Worm (Caenorhabditis elegans): Measurements from ENCODE around the gene C06C6.7.

The C06C6.7 gene

DNA sequence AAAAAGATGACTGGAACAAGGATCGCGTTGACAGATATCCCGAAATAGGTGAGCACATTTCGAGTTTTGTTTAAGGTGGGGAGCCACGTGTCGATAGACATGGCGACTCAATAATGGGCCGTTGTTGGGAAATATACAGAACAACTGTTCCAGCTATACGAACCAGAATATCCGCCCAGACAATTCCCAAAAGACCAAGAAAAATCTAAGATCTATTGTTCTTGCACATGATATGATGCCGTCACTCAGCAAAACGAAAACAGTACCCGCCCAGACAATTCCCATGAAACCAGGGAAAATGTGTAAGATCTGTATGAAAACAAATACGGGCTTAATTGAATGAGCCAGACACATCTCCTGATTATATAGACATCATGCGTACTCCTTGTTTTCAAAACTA lies 15.6 kb downstream of the C06C6.7 start, which contains the start of gene str-231:
Gene str-231 (minus strand): TSS at position 101 of the 400 bp plus-strand sequence.
- no peak for TF ChIP-seq nhr-47 (tag; optimal IDR thresholded peaks at IDR 0.05)
- TF ChIP-seq nhr-90 (tag; optimal IDR thresholded peaks at IDR 0.05; ENCODE audit: poor library complexity): no peak
- no peak for TF ChIP-seq nhr-85 (tag)
- TF ChIP-seq efl-1 (optimal IDR thresholded peaks at IDR 0.05): no peak
- peak in 1 of 2 experiments; percentile 45 for TF ChIP-seq efl-1 (GFP tag; optimal IDR thresholded peaks at IDR 0.05 in 1 of 2)
- no peak for TF ChIP-seq sox-4 (tag; optimal IDR thresholded peaks at IDR 0.05)
- no peak for TF ChIP-seq C16A3.4 (tag; optimal IDR thresholded peaks at IDR 0.05)
- no peak for TF ChIP-seq skn-1 (tag; optimal IDR thresholded peaks at IDR 0.05)
- TF ChIP-seq fkh-8 (tag; optimal IDR thresholded peaks at IDR 0.05): peak; percentile 38
- TF ChIP-seq vab-15 (tag; optimal IDR thresholded peaks at IDR 0.05): no peak
- no peak for TF ChIP-seq nhr-11 (tag; optimal IDR thresholded peaks at IDR 0.05)
- no peak for TF ChIP-seq swsn-7 (tag; optimal IDR thresholded peaks at IDR 0.05)

DNA sequence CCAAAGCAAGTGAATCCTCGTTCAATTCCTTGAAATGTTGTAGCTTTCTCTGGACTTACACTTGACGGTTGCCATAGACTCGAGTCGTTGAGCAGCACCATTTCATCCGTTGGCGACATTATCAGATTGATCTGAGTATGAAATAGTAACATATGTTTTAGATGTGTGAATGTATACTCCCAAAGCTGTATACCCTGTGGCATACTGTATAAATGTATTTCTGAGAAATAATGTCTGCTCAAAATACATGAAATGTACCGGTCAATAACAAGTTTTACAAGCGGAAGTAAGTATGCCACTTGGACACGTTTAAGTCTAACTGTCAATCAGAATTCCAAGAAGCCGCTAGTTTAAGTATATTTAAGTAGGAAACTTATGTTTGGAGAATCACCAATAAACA lies 17.6 kb downstream of the C06C6.7 start, which contains the start of gene str-233:
Gene str-233 (minus strand): TSS at position 101 of the 400 bp plus-strand sequence.
- no peak for TF ChIP-seq lin-39 (tag; optimal IDR thresholded peaks at IDR 0.05)
- TF ChIP-seq fkh-8 (tag; optimal IDR thresholded peaks at IDR 0.05): no peak
- no peak for TF ChIP-seq zag-1 (tag; optimal IDR thresholded peaks at IDR 0.05)
- no peak for TF ChIP-seq dpl-1 (GFP tag; optimal IDR thresholded peaks at IDR 0.05)
- TF ChIP-seq nhr-237 (tag; optimal IDR thresholded peaks at IDR 0.05): no peak
- TF ChIP-seq mef-2 (tag; optimal IDR thresholded peaks at IDR 0.05): no peak
- no peak for TF ChIP-seq nhr-90 (tag; optimal IDR thresholded peaks at IDR 0.05; ENCODE audit: poor library complexity)
- TF ChIP-seq mab-9 (GFP tag; IDR thresholded peaks at IDR 0.05): no peak
- no peak for TF ChIP-seq ztf-11 (tag; optimal IDR thresholded peaks at IDR 0.05)
- TF ChIP-seq efl-3 (GFP tag; optimal IDR thresholded peaks at IDR 0.05): no peak
- TF ChIP-seq sup-37 (GFP tag; optimal IDR thresholded peaks at IDR 0.05): no peak
- no peak for TF ChIP-seq mdl-1 (tag; optimal IDR thresholded peaks at IDR 0.05)
- no peak for TF ChIP-seq nhr-11 (tag; optimal IDR thresholded peaks at IDR 0.05)
- no peak for TF ChIP-seq nhr-20 (tag; optimal IDR thresholded peaks at IDR 0.05)
- no peak for TF ChIP-seq dsc-1 (tag; optimal IDR thresholded peaks at IDR 0.05)
- TF ChIP-seq efl-1 (optimal IDR thresholded peaks at IDR 0.05): no peak
- no peak for TF ChIP-seq efl-1 (GFP tag; optimal IDR thresholded peaks at IDR 0.05 in 1 of 2)
- no peak for TF ChIP-seq ces-1 (GFP tag; optimal IDR thresholded peaks at IDR 0.05)

DNA sequence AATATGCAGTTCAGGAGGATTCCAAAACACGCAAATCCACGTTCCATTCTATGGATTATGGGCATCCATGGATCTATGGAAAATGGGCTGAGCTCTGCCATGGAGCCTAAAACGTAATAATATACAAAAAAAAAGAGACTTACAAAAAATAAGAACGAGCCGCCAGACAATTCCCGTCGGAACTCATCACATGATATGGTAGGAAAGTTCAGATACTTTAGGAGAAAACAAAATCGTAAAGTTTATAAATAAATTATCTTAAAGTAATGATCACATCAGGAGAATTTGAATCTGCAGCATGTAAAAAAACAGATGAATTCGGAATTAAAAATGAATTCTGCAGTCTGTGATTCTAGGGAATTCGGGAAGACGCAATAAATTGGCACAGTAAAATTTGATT lies 23.7 kb downstream of the C06C6.7 start, which contains the start of gene str-232:
Gene str-232 (minus strand): TSS at position 101 of the 400 bp plus-strand sequence.
- TF ChIP-seq dsc-1 (tag; optimal IDR thresholded peaks at IDR 0.05): no peak
- no peak for TF ChIP-seq rnt-1 (tag; optimal IDR thresholded peaks at IDR 0.05)
- TF ChIP-seq nhr-77 (tag; optimal IDR thresholded peaks at IDR 0.05): no peak
- no peak for TF ChIP-seq pax-3 (tag; optimal IDR thresholded peaks at IDR 0.05)
- no peak for TF ChIP-seq lir-3 (tag; optimal IDR thresholded peaks at IDR 0.05; ENCODE audit: poor library complexity)
- TF ChIP-seq pqm-1 (tag; optimal IDR thresholded peaks at IDR 0.05): no peak
- TF ChIP-seq C34B4.2 (tag; optimal IDR thresholded peaks at IDR 0.05): no peak
- TF ChIP-seq ces-1 (GFP tag; optimal IDR thresholded peaks at IDR 0.05): no peak
- no peak for TF ChIP-seq nhr-237 (tag; optimal IDR thresholded peaks at IDR 0.05)
- no peak for TF ChIP-seq vab-15 (tag; optimal IDR thresholded peaks at IDR 0.05)
- TF ChIP-seq lin-39 (tag; optimal IDR thresholded peaks at IDR 0.05): no peak
- TF ChIP-seq mdl-1 (tag; optimal IDR thresholded peaks at IDR 0.05): no peak
- no peak for TF ChIP-seq fos-1 (tag; optimal IDR thresholded peaks at IDR 0.05)
- no peak for TF ChIP-seq egl-13 (tag; optimal IDR thresholded peaks at IDR 0.05)
- no peak for TF ChIP-seq nhr-28 (tag; optimal IDR thresholded peaks at IDR 0.05)
- no peak for TF ChIP-seq alr-1 (tag; optimal IDR thresholded peaks at IDR 0.05; ENCODE audit: borderline replicate concordance)
- no peak for TF ChIP-seq dpl-1 (GFP tag; optimal IDR thresholded peaks at IDR 0.05)

DNA sequence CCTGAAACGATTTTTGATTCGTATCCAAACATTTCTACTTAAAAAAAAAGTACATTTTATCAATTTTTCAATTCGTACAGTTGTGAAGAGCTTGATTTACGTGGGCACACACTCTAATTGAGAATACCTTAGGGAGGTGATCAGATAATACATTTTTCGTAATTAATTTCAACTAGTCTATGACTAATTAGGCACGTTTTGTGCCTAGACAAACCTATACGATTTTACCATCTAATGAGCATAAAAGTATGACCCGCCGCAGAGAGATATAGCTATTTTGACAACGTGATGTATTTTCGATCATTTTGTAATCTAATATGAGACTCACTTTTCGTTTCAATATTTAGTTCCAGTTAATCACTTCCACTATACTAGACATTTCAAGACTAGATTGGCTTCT lies 25.0 kb downstream of the C06C6.7 start:
- no peak for TF ChIP-seq rnt-1 (tag; optimal IDR thresholded peaks at IDR 0.05)
- no peak for TF ChIP-seq blmp-1 (tag; optimal IDR thresholded peaks at IDR 0.05)
- TF ChIP-seq grh-1 (GFP tag; IDR thresholded peaks at IDR 0.05): no peak
- no peak for TF ChIP-seq nhr-85 (tag)
- TF ChIP-seq ceh-8 (GFP tag; optimal IDR thresholded peaks at IDR 0.05): peak; percentile 66
- TF ChIP-seq C04F5.9 (tag; optimal IDR thresholded peaks at IDR 0.05): no peak
- TF ChIP-seq C34B4.2 (tag; optimal IDR thresholded peaks at IDR 0.05): no peak
